Worm (Caenorhabditis elegans): ENCODE measurements around the gene T11F8.1.
"Not testable (repeated sequence)": the region's sequence is repeated elsewhere in the genome, so short reads cannot be mapped to it uniquely, and the experiment has no call there.

DNA sequence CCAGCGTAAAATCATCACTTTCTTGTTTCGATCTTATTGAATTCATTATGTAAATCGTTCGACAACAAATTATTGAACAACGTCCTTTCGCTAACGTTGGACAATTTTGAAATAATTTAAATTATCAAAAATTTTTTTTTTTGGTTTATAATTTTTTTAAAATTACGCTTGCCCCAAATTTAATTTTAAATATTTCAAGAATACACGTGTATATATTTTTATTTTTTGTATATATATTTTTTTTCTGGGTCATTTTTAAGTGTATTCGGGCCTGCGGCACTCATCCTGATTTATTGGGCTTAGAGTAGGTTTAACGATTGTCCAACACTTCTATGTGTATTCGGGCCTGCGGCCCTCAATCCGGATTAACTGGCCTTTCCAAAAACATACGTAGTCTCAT is 15.0 kb upstream of the T11F8.1 start, which contains the start of gene Y52D5A.2:
- TF ChIP-seq mel-28 (tag; optimal IDR thresholded peaks at IDR 0.05; ENCODE audit: borderline replicate concordance); ZK185.1 (tag; optimal IDR thresholded peaks at IDR 0.05; ENCODE audit: poor library complexity, severe bottlenecking); Y53G8AR.9 (GFP tag; conservative IDR thresholded peaks at IDR 0.05); ets-4 (GFP tag; optimal IDR thresholded peaks at IDR 0.05); nhr-80 (tag; optimal IDR thresholded peaks at IDR 0.05); T07F8.4 (tag; optimal IDR thresholded peaks at IDR 0.05): not testable (repeated sequence)

Data from whole organism, young adult.